Fruit fly (Drosophila melanogaster) whole organism, pupa: ENCODE data around the gene meep.

Experiments
- CG10348 ChIP-seq: fragments of 200-800 bp; sonication (Bioruptor generic); IDR thresholded peaks from 2 replicates; pipeline ENCODE4 v1.3.6; 2022; ENCODE audit warnings: missing biosample characterization, missing genetic modification characterization
- CG12605 ChIP-seq: fragments of 200-800 bp; sonication (Bioruptor generic); IDR thresholded peaks from 2 replicates; pipeline ENCODE4 v1.3.6; 2022; ENCODE audit warnings: missing biosample characterization, missing genetic modification characterization
- CG13204 ChIP-seq: fragments of 200-800 bp; sonication (Bioruptor generic); optimal IDR thresholded peaks from 2 replicates; lab custom pipeline; 2018; ENCODE audit warnings: missing biosample characterization, mild to moderate bottlenecking, missing genetic modification characterization, moderate library complexity
- CG14655 ChIP-seq: fragments of 200-800 bp; sonication (Bioruptor generic); optimal IDR thresholded peaks from 3 replicates; lab custom pipeline; 2017; ENCODE audit warnings: mild to moderate bottlenecking, missing biosample characterization, missing genetic modification reagents, missing genetic modification characterization
- CG15710 ChIP-seq: fragments of 200-800 bp; sonication (Bioruptor generic); optimal IDR thresholded peaks from 2 replicates; lab custom pipeline; 2018; ENCODE audit warnings: missing biosample characterization, mild to moderate bottlenecking, missing genetic modification characterization, moderate library complexity
- CG17806 ChIP-seq: fragments of 200-800 bp; sonication (Bioruptor generic); optimal IDR thresholded peaks from 2 replicates; lab custom pipeline; 2018; ENCODE audit warnings: missing biosample characterization, mild to moderate bottlenecking, missing genetic modification characterization, moderate library complexity
- CG32121 ChIP-seq: fragments of 200-800 bp; sonication (Bioruptor generic); IDR thresholded peaks from 2 replicates; pipeline ENCODE4 v1.3.6; 2022; ENCODE audit warnings: missing biosample characterization, missing genetic modification characterization
- CG34367 ChIP-seq: fragments of 200-800 bp; sonication (Bioruptor generic); optimal IDR thresholded peaks from 2 replicates; lab custom pipeline; 2018; ENCODE audit warnings: missing biosample characterization, mild to moderate bottlenecking, missing genetic modification characterization
- CG4496 ChIP-seq: fragments of 200-800 bp; sonication (Bioruptor generic); IDR thresholded peaks from 3 replicates; pipeline ENCODE4 v1.3.6; 2022; ENCODE audit warnings: missing biosample characterization, missing genetic modification characterization
- CG8159 ChIP-seq: fragments of 200-800 bp; sonication (Bioruptor generic); optimal IDR thresholded peaks from 3 replicates; lab custom pipeline; 2018; ENCODE audit warnings: missing biosample characterization, mild to moderate bottlenecking, missing genetic modification characterization, moderate library complexity
- CG8301 ChIP-seq: fragments of 200-800 bp; sonication (Bioruptor generic); optimal IDR thresholded peaks from 2 replicates; lab custom pipeline; 2018; ENCODE audit warnings: missing biosample characterization, mild to moderate bottlenecking, missing genetic modification characterization
- CG9948 ChIP-seq: fragments of 200-800 bp; sonication (Bioruptor generic); optimal IDR thresholded peaks from 2 replicates; lab custom pipeline; 2018; ENCODE audit warnings: missing biosample characterization, mild to moderate bottlenecking, missing genetic modification characterization, moderate library complexity
- D1 ChIP-seq: fragments of 200-800 bp; sonication (Bioruptor generic); optimal IDR thresholded peaks from 2 replicates; lab custom pipeline; 2018; ENCODE audit warnings: missing biosample characterization, mild to moderate bottlenecking, missing genetic modification characterization, moderate library complexity
- EcR ChIP-seq: fragments of 200-800 bp; sonication (Bioruptor generic); optimal IDR thresholded peaks from 3 replicates; lab custom pipeline; 2019; ENCODE audit warnings: missing biosample characterization, missing genetic modification characterization, mild to moderate bottlenecking, moderate library complexity, missing genetic modification reagents
- Ets98B ChIP-seq: fragments of 200-800 bp; sonication (Bioruptor generic); IDR thresholded peaks from 2 replicates; pipeline ENCODE4 v1.3.6; 2022; ENCODE audit warnings: missing biosample characterization, missing genetic modification characterization
- Pif1A ChIP-seq: fragments of 200-800 bp; sonication (Bioruptor generic); optimal IDR thresholded peaks from 3 replicates; lab custom pipeline; 2016; ENCODE audit warnings: missing biosample characterization, missing genetic modification characterization
- Pif1B ChIP-seq: fragments of 200-800 bp; sonication (Bioruptor generic); optimal IDR thresholded peaks from 3 replicates; lab custom pipeline; 2016; ENCODE audit warnings: missing biosample characterization, missing genetic modification characterization
- Snoo ChIP-seq: fragments of 200-800 bp; sonication (Bioruptor generic); optimal IDR thresholded peaks from 3 replicates; lab custom pipeline; 2017; ENCODE audit warnings: missing biosample characterization, mild to moderate bottlenecking, missing genetic modification characterization, inconsistent platforms
- fd96Ca ChIP-seq: fragments of 200-800 bp; sonication (Bioruptor generic); IDR thresholded peaks from 3 replicates; pipeline ENCODE4 v1.3.6; 2022; ENCODE audit warnings: missing biosample characterization, missing genetic modification characterization
- gl ChIP-seq: fragments of 200-800 bp; sonication (Bioruptor generic); optimal IDR thresholded peaks from 2 replicates; lab custom pipeline; 2018; ENCODE audit warnings: missing biosample characterization, mild to moderate bottlenecking, missing genetic modification characterization
- rn ChIP-seq: fragments of 200-800 bp; sonication (Bioruptor generic); IDR thresholded peaks from 2 replicates; pipeline ENCODE4 v1.3.6; 2022; ENCODE audit warnings: missing biosample characterization, missing genetic modification characterization

The meep gene

DNA sequence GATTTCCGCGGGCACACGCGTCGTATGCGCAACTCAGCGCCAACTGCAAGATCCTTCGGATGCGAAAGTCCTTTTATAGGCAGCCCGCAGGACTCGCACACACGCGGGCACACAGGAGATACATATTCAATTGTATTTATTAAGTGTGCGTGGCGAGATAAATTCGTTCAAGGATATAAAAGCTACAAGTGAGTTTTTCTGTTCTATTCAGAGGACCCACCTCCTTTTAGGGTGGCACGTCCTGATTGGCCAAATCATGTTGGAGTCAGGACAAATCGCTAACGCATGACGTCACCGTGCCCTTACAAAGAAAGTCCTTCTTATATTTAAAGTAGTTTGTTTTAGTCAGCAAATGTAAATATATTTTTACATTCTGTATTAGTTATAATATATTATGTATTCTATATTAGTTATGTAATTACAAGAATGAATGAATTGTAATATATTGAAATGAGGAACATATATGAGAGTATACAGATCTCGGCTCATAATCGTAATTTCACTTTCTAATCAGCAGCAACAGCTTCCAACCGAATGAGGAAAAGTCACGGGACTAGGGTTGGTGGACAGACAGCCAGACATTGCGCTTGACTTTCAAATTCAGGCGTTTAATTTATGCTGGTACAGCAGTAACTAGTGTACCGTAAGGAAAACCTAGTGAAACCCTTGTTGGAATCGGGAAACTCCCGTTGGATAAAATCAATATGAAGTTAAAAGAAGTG lies 9.6 kb downstream of the meep start, which contains the start of gene Trhn:
Gene Trhn, minus strand, starts transcription at position 51 of the 722 bp plus-strand sequence.
- TF ChIP-seq CG9948 (tag; lab: Kevin White, UChicago) (no peak), fd96Ca (GFP tag; lab: Robert Waterston, UW) (no peak), CG10348 (no peak), CG17806 (tag; lab: Kevin White, UChicago) (no peak), CG8301 (no peak), EcR (no peak), rn (GFP tag; lab: Robert Waterston, UW) (no peak), Pif1B (GFP tag; lab: Kevin White, UChicago) (no peak), CG32121 (no peak), Snoo (tag; lab: Kevin White, UChicago) (no peak), CG15710 (tag; lab: Kevin White, UChicago) (no peak), D1 (tag; lab: Kevin White, UChicago) (no peak), CG12605 (GFP tag; lab: Robert Waterston, UW) (no peak), gl (no peak), CG13204 (GFP tag; lab: Kevin White, UChicago) (no peak), Ets98B (GFP tag; lab: Robert Waterston, UW) (no peak), Pif1A (GFP tag; lab: Kevin White, UChicago) (no peak), CG34367 (tag; lab: Kevin White, UChicago) (no peak), CG14655 (GFP tag; lab: Kevin White, UChicago) (no peak)

- TF ChIP-seq D1 (tag; lab: Kevin White, UChicago) (no peak), EcR (peak; percentile 10), Pif1A (GFP tag; lab: Kevin White, UChicago) (no peak), gl (peak; percentile 64), CG13204 (GFP tag; lab: Kevin White, UChicago) (peak; percentile 38), CG14655 (GFP tag; lab: Kevin White, UChicago) (peak; percentile 13)
- TF ChIP-seq, all 21 proteins: peak for 4
Observed at dm6 chr3L:1188936-1189659, 13.7 kb downstream of the meep start, which contains the start of gene CG13912. Gene CG13912 (plus strand): TSS chr3L:1189588.

dm6 chr3L:1183467-1183866 lies 19.4 kb downstream of the meep start:
- TF ChIP-seq CG4496 (GFP tag; lab: Robert Waterston, UW) (no peak), CG9948 (tag; lab: Kevin White, UChicago) (no peak), Ets98B (GFP tag; lab: Robert Waterston, UW) (peak; percentile 17; the same call in 1 of the 2 replicates), CG10348 (no peak), Pif1A (GFP tag; lab: Kevin White, UChicago) (no peak), Snoo (tag; lab: Kevin White, UChicago) (no peak), CG15710 (tag; lab: Kevin White, UChicago) (peak; percentile 46), CG8159 (tag; lab: Kevin White, UChicago) (peak; percentile 12), CG32121 (no peak), fd96Ca (GFP tag; lab: Robert Waterston, UW) (peak; percentile 49; the same call in 1 of the 3 replicates), CG12605 (GFP tag; lab: Robert Waterston, UW) (no peak), Pif1B (GFP tag; lab: Kevin White, UChicago) (no peak), CG13204 (GFP tag; lab: Kevin White, UChicago) (no peak)
- TF ChIP-seq, all 21 proteins: peak for 4

DNA sequence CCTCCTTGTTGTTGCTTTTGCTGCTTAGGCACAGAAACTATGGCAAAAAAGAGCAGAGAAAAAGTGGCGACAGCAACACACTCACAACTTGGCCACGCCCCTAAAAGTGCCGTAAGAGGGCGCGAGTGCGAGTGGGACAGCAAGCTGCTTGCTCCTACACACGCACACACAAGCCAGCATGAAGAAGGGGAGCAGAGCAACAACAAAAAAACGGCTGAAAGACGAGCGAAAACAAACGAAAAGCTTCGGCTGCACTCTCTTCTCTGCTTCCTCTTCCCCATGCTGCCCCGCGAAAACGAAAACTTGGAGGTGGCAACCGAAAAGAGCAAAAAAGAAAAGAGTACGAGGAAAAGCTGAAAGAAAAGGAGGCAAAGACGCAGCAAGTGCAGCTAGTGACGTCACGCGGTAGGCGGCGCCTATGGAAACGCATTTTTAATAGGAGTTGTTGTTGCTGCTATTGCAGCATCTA lies 24.7 kb downstream of the meep start:
- TF ChIP-seq gl = peak; percentile 84
- peak; percentile 57 for TF ChIP-seq CG8301
- no peak for TF ChIP-seq CG10348
- TF ChIP-seq rn (GFP tag; lab: Robert Waterston, UW) = peak; percentile 48; the same call in 1 of the 2 replicates
- peak; percentile 82 for TF ChIP-seq CG4496 (GFP tag; lab: Robert Waterston, UW)
- TF ChIP-seq Snoo (tag; lab: Kevin White, UChicago) = peak; percentile 30
- peak; percentile 40 for TF ChIP-seq CG9948 (tag; lab: Kevin White, UChicago)
- peak; percentile 49 for TF ChIP-seq Pif1A (GFP tag; lab: Kevin White, UChicago)
- peak; percentile 18 for TF ChIP-seq EcR
- peak; percentile 79 for TF ChIP-seq CG34367 (tag; lab: Kevin White, UChicago)
- peak; percentile 77; the same call in 1 of the 2 replicates for TF ChIP-seq CG32121
- TF ChIP-seq CG12605 (GFP tag; lab: Robert Waterston, UW) = peak; percentile 63
- peak; percentile 71 for TF ChIP-seq Ets98B (GFP tag; lab: Robert Waterston, UW)
- peak; percentile 72 for TF ChIP-seq CG14655 (GFP tag; lab: Kevin White, UChicago)
- peak; percentile 80 for TF ChIP-seq fd96Ca (GFP tag; lab: Robert Waterston, UW)
- peak; percentile 35 for TF ChIP-seq CG17806 (tag; lab: Kevin White, UChicago)
- TF ChIP-seq D1 (tag; lab: Kevin White, UChicago) = no peak
- peak; percentile 65 for TF ChIP-seq CG8159 (tag; lab: Kevin White, UChicago)
- no peak for TF ChIP-seq Pif1B (GFP tag; lab: Kevin White, UChicago)
- peak; percentile 70 for TF ChIP-seq CG13204 (GFP tag; lab: Kevin White, UChicago)
- peak; percentile 71 for TF ChIP-seq CG15710 (tag; lab: Kevin White, UChicago)

dm6 chr3L:1177085-1177484 lies 25.8 kb downstream of the meep start, which contains the start of gene bab2:
Gene bab2 (minus strand): TSS chr3L:1177276.
- TF ChIP-seq CG17806 (tag; lab: Kevin White, UChicago) (no peak), CG8159 (tag; lab: Kevin White, UChicago) (no peak), CG10348 (no peak), rn (GFP tag; lab: Robert Waterston, UW) (no peak), CG15710 (tag; lab: Kevin White, UChicago) (no peak), CG14655 (GFP tag; lab: Kevin White, UChicago) (no peak), CG8301 (no peak), EcR (peak; percentile 35), CG34367 (tag; lab: Kevin White, UChicago) (no peak), Pif1A (GFP tag; lab: Kevin White, UChicago) (no peak), gl (no peak), Ets98B (GFP tag; lab: Robert Waterston, UW) (no peak), D1 (tag; lab: Kevin White, UChicago) (no peak), Pif1B (GFP tag; lab: Kevin White, UChicago) (no peak), CG12605 (GFP tag; lab: Robert Waterston, UW) (peak; percentile 44), CG13204 (GFP tag; lab: Kevin White, UChicago) (peak; percentile 32), CG4496 (GFP tag; lab: Robert Waterston, UW) (peak; percentile 8; the same call in 1 of the 3 replicates), Snoo (tag; lab: Kevin White, UChicago) (peak; percentile 12)
